Fruit fly (Drosophila melanogaster) whole organism, prepupa: ENCODE measurements around the gene mxt.
A peak's percentile ranks its signal among the peaks of the same experiment; 100 is the strongest.

Source experiments
- Blimp-1 ChIP-seq: fragments of 200-800 bp; sonication (Bioruptor generic); optimal IDR thresholded peaks from 3 replicates; lab custom pipeline; 2017; ENCODE audit warnings: missing biosample characterization, missing genetic modification characterization, mild to moderate bottlenecking, moderate library complexity, missing genetic modification reagents
- CG10631 ChIP-seq: fragments of 200-800 bp; sonication (Bioruptor generic); optimal IDR thresholded peaks from 2 replicates; lab custom pipeline; 2016; ENCODE audit warnings: missing biosample characterization, missing genetic modification characterization
- CG10669 ChIP-seq: fragments of 200-800 bp; sonication (Bioruptor generic); optimal IDR thresholded peaks from 3 replicates; lab custom pipeline; 2018; ENCODE audit warnings: missing biosample characterization, mild to moderate bottlenecking, missing genetic modification characterization, moderate library complexity
- CG11294 ChIP-seq: fragments of 200-800 bp; sonication (Bioruptor generic); IDR thresholded peaks from 2 replicates; pipeline ENCODE4 v1.3.6; 2022; ENCODE audit warnings: missing biosample characterization, missing genetic modification characterization
- CG11902 ChIP-seq: fragments of 200-800 bp; sonication (Bioruptor generic); optimal IDR thresholded peaks from 3 replicates; lab custom pipeline; 2016; ENCODE audit warnings: missing biosample characterization, missing genetic modification characterization
- CG15336 ChIP-seq: fragments of 200-800 bp; sonication (Bioruptor generic); IDR thresholded peaks from 2 replicates; pipeline ENCODE4 v1.3.6; 2022; ENCODE audit warnings: missing biosample characterization, missing genetic modification characterization
- CG1621 ChIP-seq: fragments of 200-800 bp; sonication (Bioruptor generic); optimal IDR thresholded peaks from 3 replicates; lab custom pipeline; 2018; ENCODE audit warnings: missing biosample characterization, mild to moderate bottlenecking, missing genetic modification characterization
- CG31627 ChIP-seq: fragments of 200-800 bp; sonication (Bioruptor generic); optimal IDR thresholded peaks from 3 replicates; lab custom pipeline; 2016; ENCODE audit warnings: missing biosample characterization, missing genetic modification characterization
- CG32006 ChIP-seq: fragments of 200-800 bp; sonication (Bioruptor generic); optimal IDR thresholded peaks from 3 replicates; lab custom pipeline; 2017; ENCODE audit warnings: missing biosample characterization, mild to moderate bottlenecking, missing genetic modification characterization
- CG3919 ChIP-seq: fragments of 200-800 bp; sonication (Bioruptor generic); optimal IDR thresholded peaks from 3 replicates; lab custom pipeline; 2016; ENCODE audit warnings: missing biosample characterization, missing genetic modification characterization
- CG4318 ChIP-seq: fragments of 200-800 bp; sonication (Bioruptor generic); optimal IDR thresholded peaks from 3 replicates; lab custom pipeline; 2017; ENCODE audit warnings: missing biosample characterization, mild to moderate bottlenecking, missing genetic modification characterization
- CG6276 ChIP-seq: fragments of 200-800 bp; sonication (Bioruptor generic); optimal IDR thresholded peaks from 2 replicates; lab custom pipeline; 2017; ENCODE audit warnings: missing biosample characterization, mild to moderate bottlenecking, missing genetic modification characterization
- CG6792 ChIP-seq: fragments of 200-800 bp; sonication (Bioruptor generic); optimal IDR thresholded peaks from 3 replicates; lab custom pipeline; 2016; ENCODE audit warnings: missing biosample characterization, missing genetic modification characterization
- CG6808 ChIP-seq: fragments of 200-800 bp; sonication (Bioruptor generic); optimal IDR thresholded peaks from 3 replicates; lab custom pipeline; 2017; ENCODE audit warnings: missing biosample characterization, missing genetic modification characterization, mild to moderate bottlenecking, moderate library complexity, missing genetic modification reagents
- CG6854 ChIP-seq: fragments of 200-800 bp; sonication (Bioruptor generic); optimal IDR thresholded peaks from 2 replicates; lab custom pipeline; 2017; ENCODE audit warnings: missing biosample characterization, mild to moderate bottlenecking, missing genetic modification characterization
- CG8119 ChIP-seq: fragments of 200-800 bp; sonication (Bioruptor generic); IDR thresholded peaks from 3 replicates; pipeline ENCODE4 v1.3.6; 2022; ENCODE audit warnings: missing biosample characterization, missing genetic modification characterization
- CG8319 ChIP-seq: fragments of 200-800 bp; sonication (Bioruptor generic); optimal IDR thresholded peaks from 3 replicates; lab custom pipeline; 2016; ENCODE audit warnings: missing biosample characterization, missing genetic modification characterization
- CG8632 ChIP-seq: fragments of 200-800 bp; sonication (Bioruptor generic); optimal IDR thresholded peaks from 3 replicates; lab custom pipeline; 2016; ENCODE audit warnings: missing biosample characterization, missing genetic modification characterization
- CG9139 ChIP-seq: fragments of 200-800 bp; sonication (Bioruptor generic); optimal IDR thresholded peaks from 3 replicates; lab custom pipeline; 2017; ENCODE audit warnings: missing biosample characterization, mild to moderate bottlenecking, missing genetic modification characterization
- Eip75B ChIP-seq: fragments of 200-800 bp; sonication (Bioruptor generic); optimal IDR thresholded peaks from 3 replicates; lab custom pipeline; 2016; ENCODE audit warnings: missing biosample characterization, missing genetic modification characterization
- Eip78C ChIP-seq: fragments of 200-800 bp; sonication (Bioruptor generic); peaks from one replicate; lab custom pipeline; 2016; ENCODE audit warnings: missing biosample characterization, missing genetic modification characterization
- Ets21C ChIP-seq: fragments of 200-800 bp; sonication (Bioruptor generic); optimal IDR thresholded peaks from 3 replicates; lab custom pipeline; 2016; ENCODE audit warnings: missing biosample characterization, missing genetic modification characterization
- Ets96B ChIP-seq: fragments of 200-800 bp; optimal IDR thresholded peaks from 2 replicates; lab custom pipeline; 2019; ENCODE audit warnings: missing biosample characterization, mild to moderate bottlenecking, missing genetic modification characterization, moderate library complexity
- Gug ChIP-seq: fragments of 200-800 bp; sonication (Bioruptor generic); IDR thresholded peaks from 2 replicates; pipeline ENCODE4 v1.3.6; 2022; ENCODE audit warnings: missing biosample characterization, missing genetic modification characterization
- Hr4 ChIP-seq: fragments of 200-800 bp; sonication (Bioruptor generic); optimal IDR thresholded peaks from 3 replicates; lab custom pipeline; 2016; ENCODE audit warnings: missing biosample characterization, missing genetic modification characterization
- Met ChIP-seq: fragments of 200-800 bp; sonication (Bioruptor generic); optimal IDR thresholded peaks from 3 replicates; lab custom pipeline; 2016; ENCODE audit warnings: missing biosample characterization, missing genetic modification characterization
- OdsH ChIP-seq: fragments of 200-800 bp; sonication (Bioruptor generic); optimal IDR thresholded peaks from 3 replicates; lab custom pipeline; 2016; ENCODE audit warnings: missing biosample characterization, missing genetic modification characterization
- Sox102F ChIP-seq: fragments of 200-800 bp; sonication (Bioruptor generic); optimal IDR thresholded peaks from 2 replicates; lab custom pipeline; 2016; ENCODE audit warnings: missing biosample characterization, mild to moderate bottlenecking, missing genetic modification characterization
- Sox15 ChIP-seq: fragments of 200-800 bp; sonication (Bioruptor generic); optimal IDR thresholded peaks from 3 replicates; lab custom pipeline; 2016; ENCODE audit warnings: missing biosample characterization, missing genetic modification characterization
- achi ChIP-seq: fragments of 200-800 bp; sonication (Bioruptor generic); optimal IDR thresholded peaks from 3 replicates; lab custom pipeline; 2016; ENCODE audit warnings: missing biosample characterization, missing genetic modification characterization
- acj6 ChIP-seq: fragments of 200-800 bp; sonication (Bioruptor generic); optimal IDR thresholded peaks from 3 replicates; lab custom pipeline; 2016; ENCODE audit warnings: missing biosample characterization, missing genetic modification characterization
- dsx ChIP-seq: fragments of 200-800 bp; optimal IDR thresholded peaks from 3 replicates; lab custom pipeline; 2019; ENCODE audit warnings: missing biosample characterization, mild to moderate bottlenecking, missing genetic modification characterization, moderate library complexity; ENCODE audit not compliant: poor library complexity, severe bottlenecking
- esn ChIP-seq: fragments of 200-800 bp; sonication (Bioruptor generic); optimal IDR thresholded peaks from 2 replicates; lab custom pipeline; 2016; ENCODE audit warnings: missing biosample characterization, mild to moderate bottlenecking, missing genetic modification characterization, moderate library complexity
- fd59A ChIP-seq: fragments of 200-800 bp; sonication (Bioruptor generic); optimal IDR thresholded peaks from 2 replicates; lab custom pipeline; 2017; ENCODE audit warnings: missing biosample characterization, mild to moderate bottlenecking, missing genetic modification characterization, missing genetic modification reagents
- fd85E ChIP-seq: fragments of 200-800 bp; sonication (Bioruptor generic); optimal IDR thresholded peaks from 3 replicates; lab custom pipeline; 2016; ENCODE audit warnings: missing biosample characterization, missing genetic modification characterization
- fkh ChIP-seq: fragments of 200-800 bp; sonication (Bioruptor generic); optimal IDR thresholded peaks from 3 replicates; lab custom pipeline; 2017; ENCODE audit warnings: missing biosample characterization, mild to moderate bottlenecking, missing genetic modification characterization, moderate library complexity
- lz ChIP-seq: fragments of 200-800 bp; sonication (Bioruptor generic); optimal IDR thresholded peaks from 3 replicates; lab custom pipeline; 2016; ENCODE audit warnings: missing biosample characterization, missing genetic modification characterization
- net ChIP-seq: fragments of 200-800 bp; sonication (Bioruptor generic); optimal IDR thresholded peaks from 3 replicates; lab custom pipeline; 2016; ENCODE audit warnings: missing biosample characterization, missing genetic modification characterization
- pdm3 ChIP-seq: fragments of 200-800 bp; sonication (Bioruptor generic); optimal IDR thresholded peaks from 3 replicates; lab custom pipeline; 2016; ENCODE audit warnings: missing biosample characterization, missing genetic modification characterization
- salr ChIP-seq, 2 experiments: fragments of 200-800 bp; sonication (Bioruptor generic); optimal IDR thresholded peaks; 3 replicates each; lab custom pipeline; 2016 to 2018; ENCODE audit warnings: missing biosample characterization in 2 of 2, missing genetic modification characterization in 2 of 2, mild to moderate bottlenecking in 1 of 2
- ss ChIP-seq, 2 experiments: fragments of 200-800 bp; sonication (Bioruptor generic); optimal IDR thresholded peaks; 2 replicates in 1 of 2; 3 replicates in 1 of 2; lab custom pipeline; 2017 to 2018; ENCODE audit warnings: mild to moderate bottlenecking in 2 of 2, missing biosample characterization in 2 of 2, missing genetic modification characterization in 2 of 2, moderate library complexity in 1 of 2
- svp ChIP-seq: fragments of 200-800 bp; sonication (Bioruptor generic); peaks from one replicate; lab custom pipeline; 2016; ENCODE audit warnings: missing biosample characterization, missing genetic modification characterization
- topi ChIP-seq: fragments of 200-800 bp; sonication (Bioruptor generic); optimal IDR thresholded peaks from 3 replicates; lab custom pipeline; 2016; ENCODE audit warnings: missing biosample characterization, missing genetic modification characterization
- vri ChIP-seq: fragments of 200-800 bp; sonication (Bioruptor generic); optimal IDR thresholded peaks from 3 replicates; lab custom pipeline; 2016; ENCODE audit warnings: missing biosample characterization, mild to moderate bottlenecking, missing genetic modification characterization

Gene mxt

dm6 chr2L:4856118-4856517, 9.0 kb upstream of the mxt start (continued):
- TF ChIP-seq CG8319 (no peak), CG6854 (no peak), CG10631 (GFP tag; lab: Kevin White, UChicago) (peak; percentile 12), CG8632 (no peak), CG4318 (GFP tag; lab: Kevin White, UChicago) (no peak)

- TF ChIP-seq CG10631 (GFP tag; lab: Kevin White, UChicago) = no peak
Observed at dm6 chr2L:4854822-4855221, 7.7 kb upstream of the mxt start.

DNA sequence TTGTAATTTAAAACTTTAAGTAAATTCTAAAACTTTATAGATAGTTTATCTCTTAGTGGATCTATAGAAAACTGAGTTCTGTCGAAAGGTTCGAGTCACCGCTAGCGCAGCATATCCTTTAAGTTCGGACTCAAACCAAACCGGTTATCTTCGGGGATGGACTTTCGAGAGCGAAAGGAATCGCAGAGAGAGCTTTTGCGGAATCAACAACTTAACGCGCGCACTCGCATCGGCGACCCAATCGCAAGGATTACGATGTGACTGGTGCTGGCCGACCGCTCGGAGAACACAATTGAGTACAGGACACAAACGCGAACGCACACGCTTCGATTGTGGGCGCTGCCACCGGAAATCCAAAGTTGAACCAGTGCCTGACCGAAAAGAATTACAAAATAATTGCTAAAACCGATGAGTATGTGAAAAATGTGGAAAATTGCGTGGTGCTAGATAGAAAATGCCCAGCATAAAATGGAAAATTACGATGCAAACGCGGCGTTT, 5.6 kb upstream of the mxt start, which contains the start of gene smog:
Gene smog (plus strand): TSS at position 260 of the 498 bp plus-strand sequence.
- TF ChIP-seq fd85E (GFP tag; lab: Kevin White, UChicago) = no peak
- no peak for TF ChIP-seq OdsH (GFP tag; lab: Kevin White, UChicago)
- no peak for TF ChIP-seq esn (GFP tag; lab: Kevin White, UChicago)
- no peak for TF ChIP-seq CG10669 (GFP tag; lab: Kevin White, UChicago)
- TF ChIP-seq CG32006 (GFP tag; lab: Kevin White, UChicago) = no peak
- no peak for TF ChIP-seq acj6
- no peak for TF ChIP-seq topi (GFP tag; lab: Kevin White, UChicago)

DNA sequence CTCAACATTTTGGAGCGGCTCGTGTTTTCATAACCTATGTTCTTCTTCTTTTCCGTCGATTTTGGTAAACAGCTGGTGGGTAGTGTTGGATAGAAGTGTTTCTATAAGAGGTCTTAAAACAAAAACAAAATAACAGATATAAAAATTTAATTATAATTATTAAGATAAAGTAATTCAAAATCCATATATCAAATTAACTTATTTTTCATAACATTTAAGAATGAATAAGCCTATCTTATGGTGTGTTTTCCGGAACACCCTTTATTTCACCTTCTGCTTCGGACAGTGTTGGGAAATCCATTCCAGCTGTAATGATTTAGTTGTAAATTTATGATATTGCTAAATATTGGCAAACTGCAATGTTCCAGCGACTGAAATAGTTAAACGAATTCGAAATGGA, 3.3 kb upstream of the mxt start, which contains the start of the genes mRpS2 and Mon1:
Gene mRpS2 (minus strand): TSS at position 64 of the 400 bp plus-strand sequence.
Gene Mon1 (plus strand): TSS at position 286 of the 400 bp plus-strand sequence.
- TF ChIP-seq CG11902 (GFP tag; lab: Kevin White, UChicago) (peak; percentile 91), Ets96B (peak; percentile 91), CG8119 (GFP tag; lab: Robert Waterston, UW) (peak; percentile 95), CG31627 (GFP tag; lab: Kevin White, UChicago) (peak; percentile 89), CG9139 (GFP tag; lab: Kevin White, UChicago) (no peak), CG6792 (peak; percentile 90), Eip75B (GFP tag; lab: Kevin White, UChicago) (peak; percentile 87), fkh (peak; percentile 73), CG32006 (GFP tag; lab: Kevin White, UChicago) (peak; percentile 92), svp (no peak), fd59A (GFP tag; lab: Kevin White, UChicago) (peak; percentile 70), CG8319 (peak; percentile 90), Sox102F (GFP tag; lab: Kevin White, UChicago) (peak; percentile 88), CG15336 (peak; percentile 92), Eip78C (GFP tag; lab: Kevin White, UChicago) (peak; percentile 94), vri (GFP tag; lab: Kevin White, UChicago) (peak; percentile 76), ss (GFP tag; optimal IDR thresholded peaks at IDR 0.05; lab: Kevin White, UChicago) (no peak), CG3919 (GFP tag; lab: Kevin White, UChicago) (peak; percentile 95), OdsH (GFP tag; lab: Kevin White, UChicago) (peak; percentile 97), Sox15 (GFP tag; lab: Kevin White, UChicago) (peak; percentile 89), CG6276 (GFP tag; lab: Kevin White, UChicago) (no peak), CG11294 (GFP tag; lab: Robert Waterston, UW) (peak; percentile 93), CG6854 (peak; percentile 58), salr (GFP tag; optimal IDR thresholded peaks at IDR 0.05; lab: Kevin White, UChicago) (peak; percentile 83 to 87), CG8632 (peak; percentile 89), fd85E (GFP tag; lab: Kevin White, UChicago) (peak; percentile 68), net (GFP tag; lab: Kevin White, UChicago) (peak; percentile 88), acj6 (peak; percentile 93), CG6808 (no peak), Met (peak; percentile 90), CG1621 (tag; lab: Kevin White, UChicago) (peak; percentile 70), CG10669 (GFP tag; lab: Kevin White, UChicago) (peak; percentile 98), Gug (GFP tag; lab: Robert Waterston, UW) (peak; percentile 95), dsx (GFP tag; lab: Kevin White, UChicago) (peak; percentile 85), Ets21C (GFP tag; lab: Kevin White, UChicago) (peak; percentile 82), lz (peak; percentile 91), achi (peak; percentile 92), Blimp-1 (GFP tag; lab: Kevin White, UChicago) (peak; percentile 79), pdm3 (peak; percentile 91), Hr4 (GFP tag; lab: Kevin White, UChicago) (peak; percentile 89)
